Fruit fly (Drosophila melanogaster): ENCODE results near the gene Sgs3.

Gene Sgs3

DNA sequence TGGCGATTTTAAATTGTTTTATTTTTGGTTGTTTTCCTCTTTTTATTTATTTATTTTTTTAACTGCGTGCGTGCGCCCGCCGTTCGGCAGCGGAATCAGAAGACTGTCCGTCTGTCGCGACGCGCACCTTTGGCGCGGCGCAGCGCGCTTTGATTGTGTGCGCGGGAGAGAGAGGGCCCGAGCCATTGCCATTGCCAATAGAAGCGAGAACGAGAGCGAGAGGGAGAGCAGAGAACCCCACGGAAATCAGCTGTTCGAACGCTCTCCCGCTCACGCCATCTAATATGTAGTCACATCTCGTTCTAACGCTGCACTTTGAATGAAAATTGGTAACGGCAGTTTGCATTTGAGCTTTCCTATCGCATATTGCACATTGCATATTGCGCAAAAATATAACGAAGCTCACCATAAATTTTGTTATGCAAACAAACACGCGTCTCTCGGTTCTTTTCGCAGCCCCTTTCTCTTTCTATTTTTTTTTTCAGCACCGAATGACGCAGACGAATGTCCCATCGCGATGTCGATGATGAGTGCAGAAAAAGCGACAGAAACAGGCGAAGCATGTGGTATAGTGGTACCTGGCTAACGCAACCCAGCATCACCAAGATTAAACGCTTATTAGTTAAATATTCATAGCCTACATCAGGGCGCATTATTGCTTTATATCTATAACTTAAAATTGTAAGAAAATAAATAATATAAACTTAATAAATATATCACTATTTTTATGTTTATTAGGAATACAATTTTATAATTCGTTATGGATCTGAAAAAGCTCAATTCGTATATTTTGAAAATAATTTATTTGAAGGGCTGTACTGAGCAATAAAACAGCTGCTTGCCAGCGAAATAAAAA is 22.6 kb downstream of the Sgs3 start (continued):
- TF ChIP-seq Doc3 (GFP tag; IDR thresholded peaks at IDR 0.05; ENCODE audit: partially characterized antibody) (0 out of 3 replicates have a peak, but pooled peaks have one; percentile 9), Bgb (GFP tag; IDR thresholded peaks at IDR 0.05; ENCODE audit: partially characterized antibody) (peak; percentile 55; the same call in 1 of the 2 replicates), CG12391 (tag; optimal IDR thresholded peaks at IDR 0.05) (peak; percentile 24), CG17612 (GFP tag; IDR thresholded peaks at IDR 0.05) (no peak), Oaz (GFP tag; IDR thresholded peaks at IDR 0.05) (0 out of 2 replicates have a peak, but pooled peaks have one; percentile 23), trh (GFP tag; optimal IDR thresholded peaks at IDR 0.05) (no peak), CG17359 (tag; optimal IDR thresholded peaks at IDR 0.05) (peak; percentile 11), CG32532 (GFP tag; IDR thresholded peaks at IDR 0.05) (peak; percentile 39), Ptx1 (GFP tag; IDR thresholded peaks at IDR 0.05) (peak; percentile 31; the same call in 1 of the 2 replicates), ash1 (GFP tag; optimal IDR thresholded peaks at IDR 0.05) (no peak), Usf (GFP tag; optimal IDR thresholded peaks at IDR 0.05) (peak; percentile 29), ERR (GFP tag; optimal IDR thresholded peaks at IDR 0.05) (no peak), CG42726 (GFP tag; IDR thresholded peaks at IDR 0.05; ENCODE audit: partially characterized antibody) (0 out of 2 replicates have a peak, but pooled peaks have one; percentile 23), hb (GFP tag; IDR thresholded peaks at IDR 0.05; ENCODE audit: partially characterized antibody) (no peak), rib (GFP tag; IDR thresholded peaks at IDR 0.05) (peak; percentile 25; the same call in 1 of the 2 replicates), CG1832 (GFP tag; optimal IDR thresholded peaks at IDR 0.05) (peak; percentile 83), vvl (GFP tag; IDR thresholded peaks at IDR 0.05) (peak; percentile 44), CG30431 (GFP tag; optimal IDR thresholded peaks at IDR 0.05) (no peak), hkb (optimal IDR thresholded peaks at IDR 0.05) (no peak), hkb (GFP tag; IDR thresholded peaks at IDR 0.05) (peak; percentile 10; the same call in 1 of the 2 replicates), fd64A (GFP tag; optimal IDR thresholded peaks at IDR 0.05) (no peak), CG7357 (GFP tag; IDR thresholded peaks at IDR 0.05) (0 out of 3 replicates have a peak, but pooled peaks have one; percentile 39), CG34376 (GFP tag; optimal IDR thresholded peaks at IDR 0.05) (peak; percentile 30), h (optimal IDR thresholded peaks at IDR 0.05) (no peak), NfI (GFP tag; optimal IDR thresholded peaks at IDR 0.05) (peak; percentile 13), CG10543 (GFP tag; optimal IDR thresholded peaks at IDR 0.05) (peak; percentile 55), CG10321 (GFP tag; IDR thresholded peaks at IDR 0.05) (peak; percentile 65; the same call in 1 of the 2 replicates), CG17385 (GFP tag; optimal IDR thresholded peaks at IDR 0.05) (peak; percentile 33), dysf (GFP tag; IDR thresholded peaks at IDR 0.05) (peak; percentile 46; the same call in 2 of the 3 replicates), Optix (GFP tag; IDR thresholded peaks at IDR 0.05) (no peak), CG10979 (tag; optimal IDR thresholded peaks at IDR 0.05) (no peak), CG7839 (tag; optimal IDR thresholded peaks at IDR 0.05) (peak; percentile 48), CG7556 (GFP tag; optimal IDR thresholded peaks at IDR 0.05) (peak; percentile 21), dmrt99B (tag; optimal IDR thresholded peaks at IDR 0.05) (peak; percentile 28), CG17802 (tag; optimal IDR thresholded peaks at IDR 0.05) (no peak), Dbx (GFP tag; IDR thresholded peaks at IDR 0.05) (peak; percentile 29; the same call in 1 of the 3 replicates), chinmo (GFP tag; IDR thresholded peaks at IDR 0.05; ENCODE audit: partially characterized antibody) (peak; percentile 96), Pdp1 (GFP tag; optimal IDR thresholded peaks at IDR 0.05) (peak in 1 of 2 experiments; percentile 62), CG13775 (GFP tag; optimal IDR thresholded peaks at IDR 0.05) (peak; percentile 13), Jarid2 (GFP tag; optimal IDR thresholded peaks at IDR 0.05) (peak; percentile 68), pan (optimal IDR thresholded peaks at IDR 0.05) (no peak), pan (GFP tag; optimal IDR thresholded peaks at IDR 0.05 in 1 of 2, IDR thresholded peaks at IDR 0.05 in 1 of 2) (peak in 1 of 2 experiments; percentile 33), zfh2 (GFP tag; optimal IDR thresholded peaks at IDR 0.05) (no peak), CG12236 (GFP tag; optimal IDR thresholded peaks at IDR 0.05) (no peak), CG30020 (tag; optimal IDR thresholded peaks at IDR 0.05) (no peak), chif (GFP tag; optimal IDR thresholded peaks at IDR 0.05) (no peak), CG34224 (GFP tag; IDR thresholded peaks at IDR 0.05; ENCODE audit: partially characterized antibody) (peak; percentile 54; the same call in 2 of the 3 replicates), hth (optimal IDR thresholded peaks at IDR 0.05) (no peak)

Measured in whole organism, embryonic.